Fruit fly (Drosophila melanogaster): ENCODE data around the gene Cds.

- TF ChIP-seq Bgb (GFP tag; IDR thresholded peaks at IDR 0.05; ENCODE audit: partially characterized antibody) = no peak
- TF ChIP-seq Dbx (GFP tag; IDR thresholded peaks at IDR 0.05) = no peak
- no peak for TF ChIP-seq nom (GFP tag; optimal IDR thresholded peaks at IDR 0.05)
- TF ChIP-seq stwl (tag; optimal IDR thresholded peaks at IDR 0.05) = no peak
Measured at dm6 chr3L:8094652-8095129, 32.9 kb upstream of the Cds start.
